Worm (Caenorhabditis elegans): ENCODE measurements around the gene bath-23.

DNA sequence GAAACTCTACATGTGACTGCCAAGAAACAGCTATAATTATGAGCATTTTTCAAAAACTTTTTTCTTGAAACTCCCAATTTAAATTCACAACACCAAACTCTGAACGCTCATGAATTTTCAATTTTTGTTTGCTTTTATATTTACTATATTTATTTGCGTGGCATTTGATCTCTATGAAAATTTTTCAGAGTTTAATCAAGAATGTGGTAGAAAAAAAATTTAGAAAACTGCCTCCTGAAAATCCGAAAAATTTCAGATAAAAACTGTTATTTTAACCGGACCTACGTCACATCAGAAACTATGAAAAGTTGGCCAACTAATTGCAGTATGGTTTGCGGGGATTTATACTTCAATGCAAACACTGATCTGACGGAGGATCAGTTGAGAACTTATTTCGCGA is 39.1 kb upstream of the bath-23 start, which contains the start of gene irld-27:
- TF ChIP-seq lsy-2 (tag; optimal IDR thresholded peaks at IDR 0.05) (no peak), nhr-12 (tag; optimal IDR thresholded peaks at IDR 0.05) (no peak), mab-5 (tag; optimal IDR thresholded peaks at IDR 0.05) (no peak), mep-1 (tag; optimal IDR thresholded peaks at IDR 0.05) (no peak), snpc-4 (tag; optimal IDR thresholded peaks at IDR 0.05) (no peak), nhr-28 (tag; optimal IDR thresholded peaks at IDR 0.05) (no peak), ztf-11 (tag; optimal IDR thresholded peaks at IDR 0.05) (no peak), unc-62 (GFP tag; optimal IDR thresholded peaks at IDR 0.05) (no peak), ces-1 (GFP tag; optimal IDR thresholded peaks at IDR 0.05) (no peak), hlh-1 (tag; optimal IDR thresholded peaks at IDR 0.05) (no peak), mls-2 (tag; optimal IDR thresholded peaks at IDR 0.05) (no peak), nhr-2 (tag; optimal IDR thresholded peaks at IDR 0.05) (no peak)
